Worm (Caenorhabditis elegans) whole organism, L1 larva: ENCODE results near the gene ZK354.3.
A peak's percentile ranks its signal among the peaks of the same experiment; 100 is the strongest.

Experiments used
- ceh-63 ChIP-seq: fragments of 200-800 bp; sonication (Bioruptor generic); optimal IDR thresholded peaks from 2 replicates; lab custom pipeline; 2018; ENCODE audit warnings: mild to moderate bottlenecking, missing genetic modification characterization, missing compliant biosample characterization
- ceh-82 ChIP-seq, 3 experiments: fragments of 150-350 bp in 1 of 3; sonication (generic microtip) in 2 of 3; optimal IDR thresholded peaks; 2 replicates each; lab custom pipeline; 2014 to 2017; ENCODE audit warnings: missing biosample characterization in 3 of 3, missing genetic modification characterization in 3 of 3
- ceh-88 ChIP-seq: fragments of 200-800 bp; sonication (Bioruptor generic); IDR thresholded peaks from 2 replicates; pipeline ENCODE4 v1.3.6; 2022; ENCODE audit warnings: missing genetic modification characterization, missing compliant biosample characterization
- dsc-1 ChIP-seq: sonication (generic microtip); optimal IDR thresholded peaks from 2 replicates; lab custom pipeline; 2016; ENCODE audit warnings: mild to moderate bottlenecking, missing genetic modification characterization, missing compliant biosample characterization
- efl-1 ChIP-seq, 4 experiments: fragments of 150-350 bp; optimal IDR thresholded peaks in 3 of 4; peaks in 1 of 4; 1 replicate in 1 of 4; 2 replicates in 3 of 4; lab custom pipeline; 2014; ENCODE audit warnings: missing biosample characterization in 2 of 4, missing genetic modification characterization in 2 of 4, missing genetic modification reagents in 2 of 4
- egl-13 ChIP-seq: sonication (generic microtip); optimal IDR thresholded peaks from 2 replicates; lab custom pipeline; 2016; ENCODE audit warnings: missing genotype, missing genetic modification reagents, missing genetic modification characterization, missing compliant biosample characterization
- elt-3 ChIP-seq, 6 experiments: fragments of 150-350 bp in 1 of 6; sonication (generic microtip); optimal IDR thresholded peaks; 2 replicates each; lab custom pipeline; 2017 to 2018; ENCODE audit warnings: missing biosample characterization in 6 of 6, missing genetic modification characterization in 6 of 6, inconsistent platforms in 1 of 6
- fkh-4 ChIP-seq: sonication (generic microtip); optimal IDR thresholded peaks from 2 replicates; lab custom pipeline; 2016; ENCODE audit warnings: missing compliant biosample characterization, missing genetic modification characterization, borderline replicate concordance
- fkh-8 ChIP-seq: sonication (generic microtip); optimal IDR thresholded peaks from 2 replicates; lab custom pipeline; 2016; ENCODE audit warnings: mild to moderate bottlenecking, missing genetic modification characterization, missing compliant biosample characterization
- fos-1 ChIP-seq: fragments of 150-350 bp; optimal IDR thresholded peaks from 2 replicates; lab custom pipeline; 2014; ENCODE audit warnings: missing biosample characterization, missing genetic modification characterization
- irx-1 ChIP-seq: sonication (generic microtip); optimal IDR thresholded peaks from 2 replicates; lab custom pipeline; 2016; ENCODE audit warnings: missing genetic modification characterization, missing compliant biosample characterization
- lin-13 ChIP-seq: fragments of 150-350 bp; optimal IDR thresholded peaks from 2 replicates; lab custom pipeline; 2014; ENCODE audit warnings: missing biosample characterization, missing genetic modification reagents, missing genetic modification characterization
- lin-39 ChIP-seq: fragments of 150-350 bp; optimal IDR thresholded peaks from 2 replicates; lab custom pipeline; 2014; ENCODE audit warnings: missing biosample characterization, missing genetic modification reagents, missing genetic modification characterization
- lir-3 ChIP-seq: sonication (generic microtip); optimal IDR thresholded peaks from 2 replicates; lab custom pipeline; 2016; ENCODE audit warnings: mild to moderate bottlenecking, missing genetic modification characterization, moderate library complexity, missing compliant biosample characterization; ENCODE audit not compliant: poor library complexity
- mab-9 ChIP-seq: fragments of 200-800 bp; sonication (Bioruptor generic); IDR thresholded peaks from 2 replicates; pipeline ENCODE4 v1.3.6; 2022; ENCODE audit warnings: missing genetic modification reagents, missing genetic modification characterization, missing compliant biosample characterization
- nhr-237 ChIP-seq: fragments of 150-350 bp; optimal IDR thresholded peaks from 2 replicates; lab custom pipeline; 2014; ENCODE audit warnings: missing biosample characterization, missing genetic modification characterization
- nhr-47 ChIP-seq: sonication (generic microtip); optimal IDR thresholded peaks from 2 replicates; lab custom pipeline; 2016; ENCODE audit warnings: mild to moderate bottlenecking, missing genetic modification characterization, moderate library complexity, missing compliant biosample characterization
- nhr-71 ChIP-seq: sonication (generic microtip); optimal IDR thresholded peaks from 2 replicates; lab custom pipeline; 2016; ENCODE audit warnings: mild to moderate bottlenecking, missing genetic modification characterization, moderate library complexity, missing compliant biosample characterization
- nhr-76 ChIP-seq: sonication (generic microtip); optimal IDR thresholded peaks from 2 replicates; lab custom pipeline; 2017; ENCODE audit warnings: missing biosample characterization, missing genetic modification characterization
- nhr-77 ChIP-seq: fragments of 150-350 bp; optimal IDR thresholded peaks from 2 replicates; lab custom pipeline; 2014; ENCODE audit warnings: missing biosample characterization, missing genetic modification characterization
- nhr-85 ChIP-seq: sonication (generic microtip); peaks from one replicate; lab custom pipeline; 2016; ENCODE audit warnings: missing genetic modification characterization, inconsistent platforms, missing compliant biosample characterization
- pax-3 ChIP-seq: fragments of 200-800 bp; sonication (Bioruptor generic); optimal IDR thresholded peaks from 2 replicates; lab custom pipeline; 2018; ENCODE audit warnings: mild to moderate bottlenecking, missing genetic modification characterization, moderate library complexity, missing compliant biosample characterization
- skn-1 ChIP-seq: fragments of 150-350 bp; optimal IDR thresholded peaks from 2 replicates; lab custom pipeline; 2014; ENCODE audit warnings: missing biosample characterization, missing genetic modification characterization
- sox-4 ChIP-seq: sonication (generic microtip); optimal IDR thresholded peaks from 2 replicates; lab custom pipeline; 2016; ENCODE audit warnings: missing genetic modification characterization, missing compliant biosample characterization
- tbx-2 ChIP-seq: sonication (generic microtip); optimal IDR thresholded peaks from 2 replicates; lab custom pipeline; 2016; ENCODE audit warnings: missing genetic modification characterization, missing compliant biosample characterization
- vab-15 ChIP-seq: sonication (generic microtip); optimal IDR thresholded peaks from 2 replicates; lab custom pipeline; 2017; ENCODE audit warnings: missing genotype, mild to moderate bottlenecking, missing genetic modification characterization, missing compliant biosample characterization
- xbp-1 ChIP-seq: sonication (generic microtip); optimal IDR thresholded peaks from 2 replicates; lab custom pipeline; 2016; ENCODE audit warnings: missing genetic modification characterization, missing compliant biosample characterization
- ztf-11 ChIP-seq, 2 experiments: sonication (generic microtip); optimal IDR thresholded peaks; 2 replicates each; lab custom pipeline; 2016 to 2017; ENCODE audit warnings: missing genetic modification characterization in 2 of 2, missing biosample characterization in 1 of 2, missing compliant biosample characterization in 1 of 2
- ztf-4 ChIP-seq: fragments of 150-350 bp; optimal IDR thresholded peaks from 2 replicates; lab custom pipeline; 2014; ENCODE audit warnings: missing biosample characterization, missing genetic modification characterization

The ZK354.3 gene

DNA sequence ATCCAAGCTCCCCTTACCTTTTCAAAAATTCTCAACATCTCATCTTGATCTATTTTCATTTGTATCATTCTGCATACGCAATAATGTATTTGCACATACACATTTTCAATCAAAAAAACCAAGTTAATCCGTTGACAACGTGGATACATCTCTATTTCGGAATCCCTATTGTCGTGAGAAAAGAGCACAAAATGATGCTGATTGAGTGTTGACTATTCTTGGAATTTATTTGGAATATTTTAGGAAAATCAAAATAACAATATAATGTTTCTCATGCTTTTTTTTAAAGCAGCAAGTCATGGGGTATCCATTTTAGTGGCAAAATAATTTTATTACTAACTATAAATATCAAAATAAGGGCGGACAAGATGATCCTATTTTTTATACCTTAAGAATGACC lies 28.4 kb upstream of the ZK354.3 start:
- TF ChIP-seq ceh-63 (GFP tag; lab: Kevin White, UChicago) (no peak), sox-4 (tag; lab: Kevin White, UChicago) (peak; percentile 2), pax-3 (tag; lab: Kevin White, UChicago) (peak; percentile 52), ceh-88 (GFP tag; lab: Robert Waterston, UW) (no peak), lin-39 (tag; lab: Kevin White, UChicago) (no peak), lin-13 (GFP tag; lab: Kevin White, UChicago) (no peak), fkh-8 (tag; lab: Kevin White, UChicago) (peak; percentile 58), tbx-2 (tag; lab: Kevin White, UChicago) (no peak), fkh-4 (no peak), nhr-76 (tag; lab: Kevin White, UChicago) (no peak), dsc-1 (tag; lab: Kevin White, UChicago) (peak; percentile 81)
- TF ChIP-seq, all 84 proteins: peak for 4

DNA sequence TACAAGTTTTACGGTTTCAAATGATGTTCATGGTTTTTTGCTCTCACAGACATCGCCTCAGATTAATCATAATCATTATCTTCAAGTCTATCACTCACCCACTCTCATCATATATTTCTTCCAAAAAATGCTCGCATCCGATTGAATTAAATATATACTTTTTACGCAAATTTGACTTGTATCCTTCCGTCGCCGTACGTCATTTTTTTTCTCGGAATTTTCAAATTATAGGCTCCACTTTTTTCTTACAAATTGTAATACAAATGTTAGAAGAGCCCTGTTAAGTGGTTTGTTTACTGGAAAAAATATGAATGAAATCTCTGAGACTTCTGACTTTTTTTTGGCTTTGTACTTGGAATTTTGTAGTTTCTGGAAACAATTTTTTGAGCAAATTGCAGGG lies 22.7 kb upstream of the ZK354.3 start:
- TF ChIP-seq nhr-76 (tag; lab: Kevin White, UChicago) (no peak), egl-13 (tag; lab: Kevin White, UChicago) (peak; percentile 73), tbx-2 (tag; lab: Kevin White, UChicago) (no peak), skn-1 (tag; lab: Kevin White, UChicago) (no peak), dsc-1 (tag; lab: Kevin White, UChicago) (peak; percentile 61), nhr-47 (tag; lab: Kevin White, UChicago) (peak; percentile 30), nhr-71 (tag; lab: Kevin White, UChicago) (peak; percentile 24), fkh-8 (tag; lab: Kevin White, UChicago) (peak; percentile 46), ztf-11 (tag; optimal IDR thresholded peaks at IDR 0.05; lab: Kevin White, UChicago) (no peak), efl-1 (optimal IDR thresholded peaks at IDR 0.05; lab: Kevin White, UChicago) (no peak), efl-1 (GFP tag; optimal IDR thresholded peaks at IDR 0.05 in 1 of 2; lab: Kevin White, UChicago) (peak in 1 of 2 experiments; percentile 10)

DNA sequence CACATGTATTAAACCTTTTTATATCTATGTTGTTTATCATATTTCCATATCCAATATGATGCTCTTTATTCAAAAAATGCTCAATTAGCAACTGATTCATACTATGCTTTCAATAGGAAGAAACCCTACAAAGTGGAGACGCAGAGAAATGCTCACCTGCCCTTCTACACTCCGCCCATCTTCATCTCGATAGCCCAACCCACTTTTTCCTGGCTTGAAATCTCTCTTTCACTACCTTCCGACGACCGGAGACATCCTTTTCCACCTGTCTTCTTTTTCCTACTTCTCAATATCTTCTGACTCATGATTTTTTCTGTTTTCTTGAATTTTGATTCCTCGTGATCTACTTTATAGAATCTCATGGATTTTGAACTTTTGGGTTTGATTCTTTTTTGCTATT lies 20.9 kb upstream of the ZK354.3 start:
- TF ChIP-seq ceh-82 (tag; optimal IDR thresholded peaks at IDR 0.05; lab: Kevin White, UChicago) (no peak), dsc-1 (tag; lab: Kevin White, UChicago) (peak; percentile 43), nhr-237 (tag; lab: Kevin White, UChicago) (no peak), skn-1 (tag; lab: Kevin White, UChicago) (no peak), fkh-8 (tag; lab: Kevin White, UChicago) (peak; percentile 76), xbp-1 (tag; lab: Kevin White, UChicago) (no peak), nhr-77 (tag; lab: Kevin White, UChicago) (no peak), nhr-85 (no peak), nhr-47 (tag; lab: Kevin White, UChicago) (peak; percentile 38), sox-4 (tag; lab: Kevin White, UChicago) (peak; percentile 55), nhr-71 (tag; lab: Kevin White, UChicago) (peak; percentile 37)

DNA sequence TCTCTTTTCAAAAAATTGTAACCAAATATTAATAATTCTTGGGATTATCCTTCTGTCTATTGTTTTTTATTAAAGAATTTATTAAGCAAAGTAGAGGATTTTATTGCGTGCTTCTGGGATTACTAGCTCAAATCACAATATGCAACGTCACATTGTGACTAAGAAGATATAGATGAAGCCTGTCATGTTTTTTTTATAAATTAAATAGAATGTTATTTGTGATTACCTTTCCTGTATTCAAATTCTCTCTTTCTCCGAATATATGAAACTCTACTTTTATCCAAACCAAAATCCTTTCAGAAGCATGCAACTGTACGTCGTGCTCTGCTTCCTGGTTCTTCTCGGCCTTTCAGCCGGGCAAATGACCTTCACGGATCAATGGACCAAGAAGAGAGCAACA lies 19.3 kb upstream of the ZK354.3 start, which contains the start of gene nlp-47:
Gene nlp-47 (plus strand): TSS at position 301 of the 400 bp plus-strand sequence.
- TF ChIP-seq dsc-1 (tag; lab: Kevin White, UChicago) (peak; percentile 62), lir-3 (tag; lab: Kevin White, UChicago) (no peak), ztf-4 (tag; lab: Kevin White, UChicago) (no peak)

DNA sequence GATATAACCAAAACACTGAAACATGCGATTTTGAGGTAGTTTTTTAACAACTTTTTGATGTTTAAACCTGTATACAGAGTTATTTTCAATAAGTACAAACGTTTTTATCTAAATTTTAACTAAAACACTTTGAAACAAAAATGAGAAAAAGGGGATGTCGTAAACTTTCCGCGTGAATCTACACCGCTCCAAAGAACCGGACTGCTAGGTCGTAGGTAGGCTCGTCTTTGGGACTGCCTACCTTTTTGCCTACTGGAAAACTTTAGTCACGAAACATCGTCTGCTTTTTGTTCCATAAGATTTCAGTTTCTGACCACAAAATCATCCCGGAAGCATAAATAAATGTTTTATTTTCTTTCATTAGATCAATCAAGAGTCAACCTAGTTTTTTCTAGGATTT lies 18.6 kb upstream of the ZK354.3 start:
- TF ChIP-seq elt-3 (tag; optimal IDR thresholded peaks at IDR 0.05; lab: Kevin White, UChicago) (no peak), fos-1 (tag; lab: Kevin White, UChicago) (no peak), ceh-63 (GFP tag; lab: Kevin White, UChicago) (no peak), nhr-237 (tag; lab: Kevin White, UChicago) (no peak), vab-15 (tag; lab: Kevin White, UChicago) (no peak), irx-1 (tag; lab: Kevin White, UChicago) (no peak), egl-13 (tag; lab: Kevin White, UChicago) (no peak), mab-9 (GFP tag; lab: Robert Waterston, UW) (no peak)
